Fruit fly (Drosophila melanogaster) whole organism, pupa: ENCODE results near the gene CG11458.

Experiments
- CG13204 ChIP-seq: fragments of 200-800 bp; sonication (Bioruptor generic); optimal IDR thresholded peaks from 2 replicates; lab custom pipeline; 2018; ENCODE audit warnings: missing biosample characterization, mild to moderate bottlenecking, missing genetic modification characterization, moderate library complexity
- CG15710 ChIP-seq: fragments of 200-800 bp; sonication (Bioruptor generic); optimal IDR thresholded peaks from 2 replicates; lab custom pipeline; 2018; ENCODE audit warnings: missing biosample characterization, mild to moderate bottlenecking, missing genetic modification characterization, moderate library complexity
- CG17806 ChIP-seq: fragments of 200-800 bp; sonication (Bioruptor generic); optimal IDR thresholded peaks from 2 replicates; lab custom pipeline; 2018; ENCODE audit warnings: missing biosample characterization, mild to moderate bottlenecking, missing genetic modification characterization, moderate library complexity
- CG34367 ChIP-seq: fragments of 200-800 bp; sonication (Bioruptor generic); optimal IDR thresholded peaks from 2 replicates; lab custom pipeline; 2018; ENCODE audit warnings: missing biosample characterization, mild to moderate bottlenecking, missing genetic modification characterization
- CG8159 ChIP-seq: fragments of 200-800 bp; sonication (Bioruptor generic); optimal IDR thresholded peaks from 3 replicates; lab custom pipeline; 2018; ENCODE audit warnings: missing biosample characterization, mild to moderate bottlenecking, missing genetic modification characterization, moderate library complexity
- EcR ChIP-seq: fragments of 200-800 bp; sonication (Bioruptor generic); optimal IDR thresholded peaks from 3 replicates; lab custom pipeline; 2019; ENCODE audit warnings: missing biosample characterization, missing genetic modification characterization, mild to moderate bottlenecking, moderate library complexity, missing genetic modification reagents
- Pif1A ChIP-seq: fragments of 200-800 bp; sonication (Bioruptor generic); optimal IDR thresholded peaks from 3 replicates; lab custom pipeline; 2016; ENCODE audit warnings: missing biosample characterization, missing genetic modification characterization
- Snoo ChIP-seq: fragments of 200-800 bp; sonication (Bioruptor generic); optimal IDR thresholded peaks from 3 replicates; lab custom pipeline; 2017; ENCODE audit warnings: missing biosample characterization, mild to moderate bottlenecking, missing genetic modification characterization, inconsistent platforms
- fd96Ca ChIP-seq: fragments of 200-800 bp; sonication (Bioruptor generic); IDR thresholded peaks from 3 replicates; pipeline ENCODE4 v1.3.6; 2022; ENCODE audit warnings: missing biosample characterization, missing genetic modification characterization

dm6 chr3L:20951477-20952120 lies 46.0 kb downstream of the CG11458 start:
- TF ChIP-seq CG8159 (peak; percentile 89), fd96Ca (GFP tag; lab: Robert Waterston, UW) (peak; percentile 82), CG34367 (tag; lab: Kevin White, UChicago) (peak; percentile 89), Snoo (tag; lab: Kevin White, UChicago) (peak; percentile 48), EcR (peak; percentile 63), Pif1A (GFP tag; lab: Kevin White, UChicago) (peak; percentile 88), CG17806 (tag; lab: Kevin White, UChicago) (peak; percentile 88), CG15710 (tag; lab: Kevin White, UChicago) (peak; percentile 87), CG13204 (GFP tag; lab: Kevin White, UChicago) (peak; percentile 85)
